Worm (Caenorhabditis elegans) whole organism, L3 larva: ENCODE measurements around the gene ndx-6.

Experiments
- R02D3.7 ChIP-seq: fragments of 150-350 bp; optimal IDR thresholded peaks from 2 replicates; lab custom pipeline; 2014; ENCODE audit warnings: missing biosample characterization, missing genetic modification characterization
- ZK546.5 ChIP-seq: sonication (generic microtip); optimal IDR thresholded peaks from 2 replicates; lab custom pipeline; 2017; ENCODE audit warnings: missing biosample characterization, missing genetic modification characterization
- aly-2 ChIP-seq: fragments of 150-350 bp; optimal IDR thresholded peaks from 2 replicates; lab custom pipeline; 2014; ENCODE audit warnings: missing biosample characterization, missing genetic modification characterization
- ama-1 ChIP-seq: fragments of 150-350 bp; optimal IDR thresholded peaks from 2 replicates; lab custom pipeline; 2018
- ceh-16 ChIP-seq: sonication (generic microtip); optimal IDR thresholded peaks from 2 replicates; lab custom pipeline; 2017; ENCODE audit warnings: missing biosample characterization, missing genetic modification characterization
- ceh-28 ChIP-seq: fragments of 150-350 bp; optimal IDR thresholded peaks from 2 replicates; lab custom pipeline; 2014; ENCODE audit warnings: missing biosample characterization, missing genetic modification reagents, missing genetic modification characterization
- ceh-82 ChIP-seq: fragments of 150-350 bp; optimal IDR thresholded peaks from 2 replicates; lab custom pipeline; 2014; ENCODE audit warnings: missing biosample characterization, missing genetic modification characterization
- ceh-9 ChIP-seq: sonication (generic microtip); optimal IDR thresholded peaks from 2 replicates; lab custom pipeline; 2018; ENCODE audit warnings: missing biosample characterization, missing genetic modification characterization
- daf-12 ChIP-seq: fragments of 150-350 bp; optimal IDR thresholded peaks from 2 replicates; lab custom pipeline; 2014; ENCODE audit warnings: missing biosample characterization, missing genetic modification reagents, missing genetic modification characterization
- egl-27 ChIP-seq: sonication (generic microtip); optimal IDR thresholded peaks from 4 replicates; lab custom pipeline; 2017; ENCODE audit warnings: missing biosample characterization, missing genetic modification reagents, missing genetic modification characterization
- egl-5 ChIP-seq: fragments of 150-350 bp; optimal IDR thresholded peaks from 2 replicates; lab custom pipeline; 2017; ENCODE audit warnings: missing biosample characterization, missing genetic modification reagents, missing genetic modification characterization, inconsistent platforms
- elt-1 ChIP-seq: fragments of 150-350 bp; optimal IDR thresholded peaks from 2 replicates; lab custom pipeline; 2014; ENCODE audit warnings: missing biosample characterization, missing genetic modification characterization
- elt-2 ChIP-seq: sonication (generic microtip); optimal IDR thresholded peaks from 2 replicates; lab custom pipeline; 2016; ENCODE audit warnings: missing genetic modification reagents, mild to moderate bottlenecking, missing genetic modification characterization, missing compliant biosample characterization
- elt-3 ChIP-seq, 3 experiments: fragments of 150-350 bp in 1 of 3; sonication (generic microtip) in 2 of 3; optimal IDR thresholded peaks; 2 replicates in 2 of 3; 4 replicates in 1 of 3; lab custom pipeline; 2014 to 2017; ENCODE audit warnings: missing biosample characterization in 3 of 3, missing genetic modification characterization in 3 of 3
- eor-1 ChIP-seq, 2 experiments: fragments of 150-350 bp; optimal IDR thresholded peaks; 2 replicates each; lab custom pipeline; 2014 to 2018; ENCODE audit warnings: missing biosample characterization in 2 of 2, missing genetic modification characterization in 2 of 2
- fkh-10 ChIP-seq: sonication (generic microtip); optimal IDR thresholded peaks from 2 replicates; lab custom pipeline; 2017; ENCODE audit warnings: missing biosample characterization, missing genetic modification reagents, missing genetic modification characterization
- fkh-2 ChIP-seq: fragments of 150-350 bp; optimal IDR thresholded peaks from 2 replicates; lab custom pipeline; 2014; ENCODE audit warnings: missing biosample characterization, missing genetic modification reagents, missing genetic modification characterization
- fos-1 ChIP-seq: fragments of 150-350 bp; optimal IDR thresholded peaks from 2 replicates; lab custom pipeline; 2014; ENCODE audit warnings: missing biosample characterization, missing genetic modification characterization
- hmg-11 ChIP-seq: sonication (generic microtip); optimal IDR thresholded peaks from 2 replicates; lab custom pipeline; 2016; ENCODE audit warnings: missing genetic modification characterization, missing compliant biosample characterization
- jun-1 ChIP-seq: fragments of 150-350 bp; optimal IDR thresholded peaks from 2 replicates; lab custom pipeline; 2014; ENCODE audit warnings: missing biosample characterization, missing genetic modification reagents, missing genetic modification characterization
- lin-15B ChIP-seq: fragments of 150-350 bp; optimal IDR thresholded peaks from 2 replicates; lab custom pipeline; 2014; ENCODE audit warnings: missing biosample characterization, missing genetic modification characterization
- lin-39 ChIP-seq: fragments of 150-350 bp; optimal IDR thresholded peaks from 2 replicates; lab custom pipeline; 2018; ENCODE audit warnings: missing biosample characterization, missing genetic modification reagents, missing genetic modification characterization
- lsy-12 ChIP-seq: sonication (generic microtip); optimal IDR thresholded peaks from 2 replicates; lab custom pipeline; 2016; ENCODE audit warnings: mild to moderate bottlenecking, missing genetic modification characterization, missing compliant biosample characterization
- mdl-1 ChIP-seq: fragments of 150-350 bp; optimal IDR thresholded peaks from 2 replicates; lab custom pipeline; 2014; ENCODE audit warnings: missing biosample characterization, missing genetic modification characterization
- mml-1 ChIP-seq: fragments of 150-350 bp; sonication (generic microtip); optimal IDR thresholded peaks from 3 replicates; lab custom pipeline; 2014; ENCODE audit warnings: missing biosample characterization, missing genetic modification characterization
- nfya-1 ChIP-seq: sonication (generic microtip); optimal IDR thresholded peaks from 2 replicates; lab custom pipeline; 2017; ENCODE audit warnings: missing genetic modification characterization, mild to moderate bottlenecking, missing compliant biosample characterization, antibody characterized with exemption, moderate library complexity; ENCODE audit not compliant: insufficient read depth
- nhr-11 ChIP-seq: fragments of 150-350 bp; optimal IDR thresholded peaks from 2 replicates; lab custom pipeline; 2014; ENCODE audit warnings: missing biosample characterization, missing genetic modification characterization
- nhr-12 ChIP-seq: fragments of 150-350 bp; optimal IDR thresholded peaks from 2 replicates; lab custom pipeline; 2014; ENCODE audit warnings: missing biosample characterization, missing genetic modification characterization
- nhr-23 ChIP-seq: fragments of 150-350 bp; optimal IDR thresholded peaks from 2 replicates; lab custom pipeline; 2014; ENCODE audit warnings: missing biosample characterization, missing genetic modification reagents, missing genetic modification characterization
- nhr-237 ChIP-seq: fragments of 150-350 bp; optimal IDR thresholded peaks from 2 replicates; lab custom pipeline; 2014; ENCODE audit warnings: missing biosample characterization, missing genetic modification characterization
- nhr-25 ChIP-seq: sonication (generic microtip); optimal IDR thresholded peaks from 2 replicates; lab custom pipeline; 2017; ENCODE audit warnings: missing biosample characterization, missing genetic modification characterization
- nhr-28 ChIP-seq: fragments of 150-350 bp; optimal IDR thresholded peaks from 2 replicates; lab custom pipeline; 2014; ENCODE audit warnings: missing biosample characterization, missing genetic modification characterization
- nhr-43 ChIP-seq: sonication (generic microtip); optimal IDR thresholded peaks from 2 replicates; lab custom pipeline; 2016; ENCODE audit warnings: mild to moderate bottlenecking, missing genetic modification characterization, missing compliant biosample characterization; ENCODE audit not compliant: poor library complexity, severe bottlenecking
- nhr-67 ChIP-seq: fragments of 150-350 bp; optimal IDR thresholded peaks from 2 replicates; lab custom pipeline; 2014; ENCODE audit warnings: missing biosample characterization, missing genetic modification characterization
- nhr-76 ChIP-seq: fragments of 150-350 bp; sonication (generic microtip); optimal IDR thresholded peaks from 5 replicates; lab custom pipeline; 2014; ENCODE audit warnings: missing biosample characterization, missing genetic modification characterization
- nhr-77 ChIP-seq: fragments of 150-350 bp; optimal IDR thresholded peaks from 2 replicates; lab custom pipeline; 2014; ENCODE audit warnings: missing biosample characterization, missing genetic modification characterization
- pha-4 ChIP-seq: fragments of 150-350 bp; optimal IDR thresholded peaks from 2 replicates; lab custom pipeline; 2014; ENCODE audit warnings: missing biosample characterization, missing genetic modification reagents, missing genetic modification characterization
- pqm-1 ChIP-seq: fragments of 150-350 bp; optimal IDR thresholded peaks from 2 replicates; lab custom pipeline; 2017; ENCODE audit warnings: missing biosample characterization, missing genetic modification characterization, inconsistent platforms
- sea-2 ChIP-seq: fragments of 150-350 bp; sonication (generic microtip); optimal IDR thresholded peaks from 4 replicates; lab custom pipeline; 2014; ENCODE audit warnings: missing biosample characterization, missing genetic modification reagents, missing genetic modification characterization
- skn-1 ChIP-seq: fragments of 150-350 bp; optimal IDR thresholded peaks from 2 replicates; lab custom pipeline; 2014; ENCODE audit warnings: missing biosample characterization, missing genetic modification characterization
- snpc-4 ChIP-seq: fragments of 150-350 bp; optimal IDR thresholded peaks from 2 replicates; lab custom pipeline; 2014; ENCODE audit warnings: missing biosample characterization, missing genetic modification characterization
- tbx-2 ChIP-seq: sonication (generic microtip); optimal IDR thresholded peaks from 2 replicates; lab custom pipeline; 2016; ENCODE audit warnings: mild to moderate bottlenecking, missing genetic modification characterization, missing compliant biosample characterization
- unc-39 ChIP-seq: sonication (generic microtip); optimal IDR thresholded peaks from 4 replicates; lab custom pipeline; 2017; ENCODE audit warnings: missing biosample characterization, missing genetic modification characterization
- unc-62 ChIP-seq: fragments of 150-350 bp; sonication (generic microtip); optimal IDR thresholded peaks from 4 replicates; lab custom pipeline; 2014; ENCODE audit warnings: missing biosample characterization, missing genetic modification reagents, missing genetic modification characterization
- zag-1 ChIP-seq: fragments of 150-350 bp; optimal IDR thresholded peaks from 2 replicates; lab custom pipeline; 2014; ENCODE audit warnings: missing biosample characterization, missing genetic modification characterization
- ztf-11 ChIP-seq: fragments of 150-350 bp; optimal IDR thresholded peaks from 2 replicates; lab custom pipeline; 2014; ENCODE audit warnings: missing biosample characterization, missing genetic modification characterization
- ztf-4 ChIP-seq: fragments of 150-350 bp; optimal IDR thresholded peaks from 2 replicates; lab custom pipeline; 2014; ENCODE audit warnings: missing biosample characterization, missing genetic modification characterization

Gene ndx-6

DNA sequence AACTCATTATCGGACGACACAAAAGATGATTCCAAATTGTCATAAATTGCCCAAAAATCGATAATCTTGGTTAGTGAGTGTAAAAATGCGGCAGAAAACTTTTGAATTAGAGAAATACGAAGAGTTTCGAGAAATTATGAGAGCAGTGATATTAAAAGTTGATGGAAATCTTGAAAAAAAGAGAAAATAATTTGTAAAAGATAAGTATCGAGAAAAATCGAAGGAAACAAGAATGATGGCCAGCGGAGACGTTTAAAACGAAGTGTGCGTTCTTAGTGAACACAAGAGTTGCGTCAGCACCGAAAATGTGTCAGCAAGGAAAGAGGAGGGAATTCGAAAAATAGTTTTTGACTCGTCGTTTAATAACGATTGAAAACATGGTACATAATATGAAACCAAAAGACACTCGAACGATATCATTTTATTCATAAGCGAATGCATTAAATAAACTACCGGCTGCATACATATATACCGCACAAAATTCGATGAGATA is at the start of gene ndx-6:
Gene ndx-6, minus strand, starts transcription at position 51 of the 493 bp plus-strand sequence.
- TF ChIP-seq egl-27 (no peak), pha-4 (tag; lab: Kevin White, UChicago) (peak; percentile 90), nfya-1 (tag; lab: Kevin White, UChicago) (peak; percentile 82), daf-12 (tag; lab: Kevin White, UChicago) (no peak), nhr-67 (tag; lab: Kevin White, UChicago) (no peak), nhr-237 (tag; lab: Kevin White, UChicago) (no peak), ceh-82 (tag; lab: Kevin White, UChicago) (peak; percentile 11), nhr-28 (tag; lab: Kevin White, UChicago) (no peak), ceh-9 (tag; lab: Kevin White, UChicago) (no peak), skn-1 (tag; lab: Kevin White, UChicago) (peak; percentile 57), ztf-11 (tag; lab: Kevin White, UChicago) (no peak), sea-2 (GFP tag; lab: Kevin White, UChicago) (no peak), fkh-2 (tag; lab: Kevin White, UChicago) (no peak), elt-3 (tag; optimal IDR thresholded peaks at IDR 0.05; lab: Kevin White, UChicago) (no peak), tbx-2 (peak; percentile 66), nhr-25 (tag; lab: Kevin White, UChicago) (peak; percentile 92), unc-62 (no peak), nhr-76 (tag; lab: Kevin White, UChicago) (no peak), lsy-12 (tag; lab: Kevin White, UChicago) (peak; percentile 26), lin-39 (tag; lab: Kevin White, UChicago) (peak; percentile 79), jun-1 (peak; percentile 71), ZK546.5 (tag; lab: Kevin White, UChicago) (no peak), ceh-28 (tag; lab: Kevin White, UChicago) (peak; percentile 55), egl-5 (tag; lab: Kevin White, UChicago) (peak; percentile 64), hmg-11 (tag; lab: Kevin White, UChicago) (peak; percentile 51), elt-2 (tag; lab: Kevin White, UChicago) (peak; percentile 79), nhr-23 (tag; lab: Kevin White, UChicago) (peak; percentile 92), ama-1 (lab: Kevin White, UChicago) (peak; percentile 73), ztf-4 (tag; lab: Kevin White, UChicago) (peak; percentile 58), mml-1 (tag; lab: Kevin White, UChicago) (no peak), nhr-12 (no peak), nhr-43 (peak; percentile 86), R02D3.7 (peak; percentile 61), fkh-10 (GFP tag; lab: Kevin White, UChicago) (no peak), unc-39 (no peak), zag-1 (tag; lab: Kevin White, UChicago) (no peak), eor-1 (tag; optimal IDR thresholded peaks at IDR 0.05; lab: Kevin White, UChicago) (no peak), elt-1 (tag; lab: Kevin White, UChicago) (no peak), fos-1 (tag; lab: Kevin White, UChicago) (no peak), aly-2 (tag; lab: Kevin White, UChicago) (peak; percentile 5), pqm-1 (tag; lab: Kevin White, UChicago) (peak; percentile 29), nhr-77 (tag; lab: Kevin White, UChicago) (no peak), ceh-16 (tag; lab: Kevin White, UChicago) (no peak), lin-15B (tag; lab: Kevin White, UChicago) (peak; percentile 75), mdl-1 (tag; lab: Kevin White, UChicago) (no peak), snpc-4 (tag; lab: Kevin White, UChicago) (peak; percentile 75), nhr-11 (tag; lab: Kevin White, UChicago) (no peak)
